Worm (Caenorhabditis elegans): ENCODE results near the gene W06F12.3.

The W06F12.3 gene

ce11 chrIII:13720190-13720741 lies 14.6 kb upstream of the W06F12.3 start:
- TF ChIP-seq tbx-2 (tag; optimal IDR thresholded peaks at IDR 0.05) = peak; percentile 16
- no peak for TF ChIP-seq pha-4 (tag; optimal IDR thresholded peaks at IDR 0.05)
- TF ChIP-seq nhr-23 (tag; optimal IDR thresholded peaks at IDR 0.05) = peak; percentile 63
- TF ChIP-seq nfya-1 (tag; optimal IDR thresholded peaks at IDR 0.05; ENCODE audit: insufficient read depth) = no peak

- no peak for TF ChIP-seq sea-2 (GFP tag; optimal IDR thresholded peaks at IDR 0.05)
- no peak for TF ChIP-seq zag-1 (tag; optimal IDR thresholded peaks at IDR 0.05)
- no peak for TF ChIP-seq nhr-67 (tag; optimal IDR thresholded peaks at IDR 0.05)
- no peak for TF ChIP-seq fkh-2 (tag; optimal IDR thresholded peaks at IDR 0.05)
- TF ChIP-seq nhr-77 (tag; optimal IDR thresholded peaks at IDR 0.05) = no peak
- TF ChIP-seq skn-1 (tag; optimal IDR thresholded peaks at IDR 0.05) = no peak
- TF ChIP-seq R02D3.7 (tag; optimal IDR thresholded peaks at IDR 0.05) = no peak
- peak; percentile 60 for TF ChIP-seq lsy-12 (tag; optimal IDR thresholded peaks at IDR 0.05)
- TF ChIP-seq nhr-11 (tag; optimal IDR thresholded peaks at IDR 0.05) = no peak
- no peak for TF ChIP-seq nhr-28 (tag; optimal IDR thresholded peaks at IDR 0.05)
- no peak for TF ChIP-seq unc-62 (GFP tag; optimal IDR thresholded peaks at IDR 0.05)
- no peak for TF ChIP-seq elt-3 (tag; optimal IDR thresholded peaks at IDR 0.05)
- TF ChIP-seq elt-2 (tag; optimal IDR thresholded peaks at IDR 0.05) = no peak
- peak; percentile 84 for TF ChIP-seq nhr-23 (tag; optimal IDR thresholded peaks at IDR 0.05)
- TF ChIP-seq jun-1 (tag; optimal IDR thresholded peaks at IDR 0.05) = no peak
- TF ChIP-seq nhr-12 (tag; optimal IDR thresholded peaks at IDR 0.05) = no peak
- TF ChIP-seq nhr-25 (tag; optimal IDR thresholded peaks at IDR 0.05) = peak; percentile 52
- no peak for TF ChIP-seq elt-1 (tag; optimal IDR thresholded peaks at IDR 0.05)
- peak; percentile 11 for TF ChIP-seq nfya-1 (tag; optimal IDR thresholded peaks at IDR 0.05; ENCODE audit: insufficient read depth)
- TF ChIP-seq daf-12 (tag; optimal IDR thresholded peaks at IDR 0.05) = no peak
- TF ChIP-seq egl-27 (tag; optimal IDR thresholded peaks at IDR 0.05) = no peak
- no peak for TF ChIP-seq ceh-9 (tag; optimal IDR thresholded peaks at IDR 0.05)
- no peak for TF ChIP-seq ceh-82 (tag; optimal IDR thresholded peaks at IDR 0.05)
- no peak for TF ChIP-seq ztf-4 (tag; optimal IDR thresholded peaks at IDR 0.05)
- no peak for TF ChIP-seq eor-1 (tag; optimal IDR thresholded peaks at IDR 0.05)
- no peak for TF ChIP-seq snpc-4 (tag; optimal IDR thresholded peaks at IDR 0.05)
- no peak for TF ChIP-seq ceh-16 (tag; optimal IDR thresholded peaks at IDR 0.05)
- TF ChIP-seq nhr-76 (tag; optimal IDR thresholded peaks at IDR 0.05) = no peak
- no peak for TF ChIP-seq ceh-28 (tag; optimal IDR thresholded peaks at IDR 0.05)
- TF ChIP-seq hmg-11 (tag; optimal IDR thresholded peaks at IDR 0.05) = peak; percentile 53
- peak; percentile 74 for TF ChIP-seq lin-39 (tag; optimal IDR thresholded peaks at IDR 0.05)
- TF ChIP-seq ZK546.5 (tag; optimal IDR thresholded peaks at IDR 0.05) = no peak
- no peak for TF ChIP-seq fkh-10 (GFP tag; optimal IDR thresholded peaks at IDR 0.05)
- no peak for TF ChIP-seq nhr-237 (tag; optimal IDR thresholded peaks at IDR 0.05)
- no peak for TF ChIP-seq fos-1 (tag; optimal IDR thresholded peaks at IDR 0.05)
- peak; percentile 19 for TF ChIP-seq pha-4 (tag; optimal IDR thresholded peaks at IDR 0.05)
- TF ChIP-seq aly-2 (tag; optimal IDR thresholded peaks at IDR 0.05) = no peak
- TF ChIP-seq tbx-2 (tag; optimal IDR thresholded peaks at IDR 0.05) = no peak
- peak; percentile 38 for TF ChIP-seq ama-1 (optimal IDR thresholded peaks at IDR 0.05)
- TF ChIP-seq unc-39 (tag; optimal IDR thresholded peaks at IDR 0.05) = no peak
- no peak for TF ChIP-seq ztf-11 (tag; optimal IDR thresholded peaks at IDR 0.05)
Measured at ce11 chrIII:13721066-13721465, 13.8 kb upstream of the W06F12.3 start.

ce11 chrIII:13721944-13722343 lies 12.9 kb upstream of the W06F12.3 start:
- TF ChIP-seq pha-4 (tag; optimal IDR thresholded peaks at IDR 0.05) (peak; percentile 0), fkh-10 (GFP tag; optimal IDR thresholded peaks at IDR 0.05) (no peak)

Measured in whole organism, L3 larva.